Worm (Caenorhabditis elegans): ENCODE measurements around the gene ras-2.
"Not testable (repeated sequence)": the region's sequence is repeated elsewhere in the genome, so short reads cannot be mapped to it uniquely, and the experiment has no call there.

Gene ras-2

DNA sequence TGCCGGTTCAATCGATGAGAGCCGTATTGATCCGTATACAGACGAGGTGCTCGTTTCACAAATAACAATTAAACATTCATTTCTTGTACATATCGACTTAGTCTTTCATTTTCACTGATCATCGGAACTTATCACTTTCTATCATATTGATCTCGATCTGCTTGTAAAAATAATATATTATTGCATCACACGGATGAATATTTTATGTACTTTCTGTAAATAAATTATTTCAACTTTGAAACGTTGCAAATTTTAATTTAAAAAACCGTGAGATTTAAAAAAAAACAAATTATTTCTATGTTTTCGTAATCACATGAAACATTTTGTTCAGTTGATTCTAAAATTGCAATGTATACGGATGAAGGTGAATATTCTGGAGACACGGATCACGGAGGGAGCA, 2.7 kb upstream of the ras-2 start, which contains the start of gene twk-6:
TSS of gene twk-6 (plus strand) at position 301 of the 400 bp plus-strand sequence.
- TF ChIP-seq nhr-77 (tag; optimal IDR thresholded peaks at IDR 0.05); madf-9 (GFP tag; conservative IDR thresholded peaks at IDR 0.05); dmd-9 (GFP tag; IDR thresholded peaks at IDR 0.05): not testable (repeated sequence)

- TF ChIP-seq Y5F2A.4 (GFP tag; optimal IDR thresholded peaks at IDR 0.05) (no peak), set-16 (GFP tag; IDR thresholded peaks at IDR 0.05) (no peak), hlh-11 (tag; optimal IDR thresholded peaks at IDR 0.05) (peak; percentile 68), F10B5.3 (tag; optimal IDR thresholded peaks at IDR 0.05) (no peak), unc-39 (tag; optimal IDR thresholded peaks at IDR 0.05) (no peak), nhr-11 (tag; optimal IDR thresholded peaks at IDR 0.05) (peak; percentile 29), pqm-1 (tag; optimal IDR thresholded peaks at IDR 0.05) (peak; percentile 25), unc-62 (GFP tag; optimal IDR thresholded peaks at IDR 0.05 in 1 of 2) (peak in 1 of 2 experiments; percentile 7), unc-62 (tag; optimal IDR thresholded peaks at IDR 0.05) (no peak), ceh-28 (tag; optimal IDR thresholded peaks at IDR 0.05) (no peak), spr-3 (GFP tag; optimal IDR thresholded peaks at IDR 0.05) (no peak), jun-1 (tag; optimal IDR thresholded peaks at IDR 0.05) (no peak), egl-27 (tag; optimal IDR thresholded peaks at IDR 0.05) (no peak), nhr-28 (tag; optimal IDR thresholded peaks at IDR 0.05) (peak; percentile 33), lin-13 (GFP tag; optimal IDR thresholded peaks at IDR 0.05) (no peak), hlh-30 (tag; optimal IDR thresholded peaks at IDR 0.05; ENCODE audit: insufficient read depth) (peak; percentile 2), mxl-3 (GFP tag; optimal IDR thresholded peaks at IDR 0.05) (peak; percentile 26), T20F7.1 (GFP tag; optimal IDR thresholded peaks at IDR 0.05) (no peak), ceh-44 (GFP tag; IDR thresholded peaks at IDR 0.05) (no peak)
Observed at ce11 chrIII:4740820-4741219, 945 bp upstream of the ras-2 start.

DNA sequence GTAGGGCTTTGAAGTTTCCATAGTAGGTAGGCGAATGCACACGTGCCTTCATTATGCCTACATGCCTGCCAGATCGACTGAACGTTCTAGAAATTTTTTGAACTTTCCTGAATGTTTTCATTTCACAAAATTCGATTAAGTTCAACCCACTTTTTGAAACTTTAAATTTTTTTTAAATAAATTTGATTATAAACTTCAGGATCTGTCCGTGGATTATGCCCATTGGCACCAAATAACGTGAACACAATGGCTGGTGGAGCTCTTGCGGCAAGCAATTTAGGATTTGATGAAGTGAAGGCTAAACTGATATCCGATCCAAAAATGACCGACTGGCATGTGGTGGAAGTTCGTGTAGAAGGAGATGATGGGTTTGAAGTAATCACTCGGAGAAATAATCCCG, 4.4 kb downstream of the ras-2 start, which contains the start of gene F17C8.7:
TSS of gene F17C8.7 (plus strand) at position 301 of the 400 bp plus-strand sequence.
- TF ChIP-seq arid-1 (GFP tag; conservative IDR thresholded peaks at IDR 0.05) (no peak), unc-39 (tag; optimal IDR thresholded peaks at IDR 0.05) (no peak), dmd-9 (GFP tag; IDR thresholded peaks at IDR 0.05) (no peak), lin-39 (tag; optimal IDR thresholded peaks at IDR 0.05) (no peak), lir-3 (tag; optimal IDR thresholded peaks at IDR 0.05) (no peak), unc-130 (GFP tag; optimal IDR thresholded peaks at IDR 0.05) (no peak), dmd-8 (GFP tag; IDR thresholded peaks at IDR 0.05) (no peak), ceh-28 (tag; optimal IDR thresholded peaks at IDR 0.05) (no peak), mxl-2 (GFP tag; conservative IDR thresholded peaks at IDR 0.05) (no peak), ceh-32 (tag; optimal IDR thresholded peaks at IDR 0.05; ENCODE audit: poor library complexity) (no peak), Y75B8A.6 (GFP tag; IDR thresholded peaks at IDR 0.05) (no peak), ztf-7 (tag; optimal IDR thresholded peaks at IDR 0.05) (no peak), lin-13 (GFP tag; optimal IDR thresholded peaks at IDR 0.05) (no peak), nhr-6 (tag; optimal IDR thresholded peaks at IDR 0.05) (no peak), lsy-2 (tag; optimal IDR thresholded peaks at IDR 0.05) (no peak)

DNA sequence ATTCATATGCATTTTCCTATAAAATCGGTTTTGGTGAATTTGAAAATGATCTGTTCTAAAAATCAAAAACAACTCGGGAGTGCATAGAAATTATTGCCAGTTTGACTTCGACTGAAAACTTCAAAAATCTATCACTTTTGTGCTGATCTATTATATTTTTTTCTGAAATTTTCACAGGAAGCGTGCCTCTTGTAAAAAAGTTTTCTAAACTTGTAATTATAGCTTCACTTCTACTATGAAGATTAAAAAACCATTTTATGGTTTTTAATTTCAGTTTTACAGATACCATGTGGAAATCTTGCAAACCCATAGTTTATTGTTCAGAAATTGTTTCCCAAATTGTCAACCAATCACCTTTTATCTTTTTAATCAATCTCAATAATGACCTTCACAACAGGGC, 5.8 kb downstream of the ras-2 start, which contains the start of gene F17C8.9:
TSS of gene F17C8.9 (plus strand) at position 301 of the 400 bp plus-strand sequence.
- TF ChIP-seq Y5F2A.4 (GFP tag; optimal IDR thresholded peaks at IDR 0.05) (no peak), lim-7 (GFP tag; IDR thresholded peaks at IDR 0.05) (no peak), ama-1 (optimal IDR thresholded peaks at IDR 0.05) (no peak), aly-2 (tag; optimal IDR thresholded peaks at IDR 0.05) (no peak), nhr-11 (tag; optimal IDR thresholded peaks at IDR 0.05) (no peak), nhr-25 (tag; optimal IDR thresholded peaks at IDR 0.05; ENCODE audit: borderline replicate concordance, insufficient read depth) (no peak), Y105C5A.15 (GFP tag; IDR thresholded peaks at IDR 0.05) (no peak), mxl-2 (GFP tag; conservative IDR thresholded peaks at IDR 0.05) (no peak), nhr-48 (tag; optimal IDR thresholded peaks at IDR 0.05) (no peak)

Measured in whole organism, L4 larva.